In the genomic region with DNA sequence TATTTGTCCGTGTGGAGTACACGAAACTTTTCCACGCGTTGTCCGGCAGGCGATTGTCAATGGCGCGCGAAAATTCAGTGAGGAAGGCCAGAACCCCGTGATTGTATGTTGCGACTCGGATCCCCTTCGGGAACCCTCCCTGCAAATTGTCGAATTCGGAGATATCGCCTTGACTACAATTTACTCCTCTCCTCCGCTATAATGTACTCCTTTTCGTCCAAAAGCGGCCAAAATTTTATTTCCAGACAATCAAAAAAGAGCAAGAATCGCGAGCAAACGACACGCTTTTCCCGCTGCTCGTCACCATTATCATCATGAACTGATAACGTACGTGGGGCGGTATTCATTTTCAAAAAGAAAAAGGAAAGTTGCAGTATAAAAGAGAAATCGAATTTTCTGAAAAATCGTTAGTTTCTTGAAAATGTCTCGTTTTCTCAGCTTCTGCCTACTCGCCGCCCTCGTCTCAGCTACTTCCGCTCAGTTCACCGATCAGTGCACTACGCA, we compare ENCODE assay signal across 5 worm cellular contexts.
A peak's percentile ranks its signal among the peaks of the same experiment; 100 is the strongest.
TF ChIP-seq lines count a peak whose summit lies in the region.

Gene irg-3 (plus strand): TSS at position 419 of the 504 bp plus-strand sequence.

TF ChIP-seq in whole organism, L1 larva, 84 proteins besides CTCF, POLR2A, EP300 and RAD21:
- TF ChIP-seq elt-2 (tag; optimal IDR thresholded peaks at IDR 0.05; lab: Kevin White, UChicago) (peak; percentile 27), mef-2 (tag; optimal IDR thresholded peaks at IDR 0.05; lab: Kevin White, UChicago) (no peak), efl-1 (optimal IDR thresholded peaks at IDR 0.05; lab: Kevin White, UChicago) (no peak), efl-1 (GFP tag; optimal IDR thresholded peaks at IDR 0.05 in 1 of 2; lab: Kevin White, UChicago) (peak in 1 of 2 experiments; percentile 85), vab-15 (tag; optimal IDR thresholded peaks at IDR 0.05; lab: Kevin White, UChicago) (no peak)

TF ChIP-seq in whole organism, L2 larva, 48 proteins besides CTCF, POLR2A, EP300 and RAD21:
- TF ChIP-seq zag-1 (tag; optimal IDR thresholded peaks at IDR 0.05; lab: Kevin White, UChicago) (no peak), gmeb-1 (tag; optimal IDR thresholded peaks at IDR 0.05; lab: Kevin White, UChicago) (peak; percentile 6), snpc-4 (tag; optimal IDR thresholded peaks at IDR 0.05; lab: Kevin White, UChicago) (no peak), crh-2 (tag; optimal IDR thresholded peaks at IDR 0.05; lab: Kevin White, UChicago) (no peak), alr-1 (tag; optimal IDR thresholded peaks at IDR 0.05; lab: Kevin White, UChicago) (no peak), nhr-12 (tag; optimal IDR thresholded peaks at IDR 0.05; lab: Kevin White, UChicago) (no peak), ztf-4 (tag; optimal IDR thresholded peaks at IDR 0.05; lab: Kevin White, UChicago) (no peak), aly-2 (tag; optimal IDR thresholded peaks at IDR 0.05; lab: Kevin White, UChicago) (no peak), sma-3 (GFP tag; optimal IDR thresholded peaks at IDR 0.05; lab: Kevin White, UChicago) (no peak), fos-1 (tag; optimal IDR thresholded peaks at IDR 0.05; lab: Kevin White, UChicago) (peak; percentile 53), dmd-4 (tag; optimal IDR thresholded peaks at IDR 0.05; lab: Kevin White, UChicago) (no peak), nhr-10 (tag; optimal IDR thresholded peaks at IDR 0.05; lab: Kevin White, UChicago) (no peak), unc-62 (GFP tag; optimal IDR thresholded peaks at IDR 0.05; lab: Kevin White, UChicago) (no peak), R02D3.7 (tag; optimal IDR thresholded peaks at IDR 0.05; lab: Kevin White, UChicago) (no peak), ama-1 (optimal IDR thresholded peaks at IDR 0.05; lab: Kevin White, UChicago) (no peak), lin-11 (tag; optimal IDR thresholded peaks at IDR 0.05; lab: Kevin White, UChicago) (no peak), nhr-77 (tag; optimal IDR thresholded peaks at IDR 0.05; lab: Kevin White, UChicago) (no peak), ZK546.5 (tag; optimal IDR thresholded peaks at IDR 0.05; lab: Kevin White, UChicago) (no peak)
TF ChIP-seq in whole organism, L2 larva: peak in this region for 2.

TF ChIP-seq in whole organism, L3 larva, 47 proteins besides CTCF, POLR2A, EP300 and RAD21:
- peak; percentile 58 for TF ChIP-seq elt-2 (tag; optimal IDR thresholded peaks at IDR 0.05; lab: Kevin White, UChicago)
- TF ChIP-seq pqm-1 (tag; optimal IDR thresholded peaks at IDR 0.05; lab: Kevin White, UChicago), result no peak

TF ChIP-seq in whole organism, L4 larva, 104 proteins besides CTCF, POLR2A, EP300 and RAD21:
- TF ChIP-seq mep-1 (tag; optimal IDR thresholded peaks at IDR 0.05; lab: Kevin White, UChicago) (no peak), lsy-2 (tag; optimal IDR thresholded peaks at IDR 0.05; lab: Kevin White, UChicago) (no peak), daf-19 (GFP tag; conservative IDR thresholded peaks at IDR 0.05; lab: Robert Waterston, UW) (no peak), ceh-28 (tag; optimal IDR thresholded peaks at IDR 0.05; lab: Kevin White, UChicago) (no peak), nhr-111 (GFP tag; optimal IDR thresholded peaks at IDR 0.05; lab: Kevin White, UChicago) (no peak), F44E2.7 (GFP tag; IDR thresholded peaks at IDR 0.05; lab: Robert Waterston, UW) (no peak), madf-9 (GFP tag; conservative IDR thresholded peaks at IDR 0.05; lab: Robert Waterston, UW) (no peak), F49E8.2 (tag; optimal IDR thresholded peaks at IDR 0.05; lab: Kevin White, UChicago; ENCODE audit: borderline replicate concordance) (no peak), nhr-11 (tag; optimal IDR thresholded peaks at IDR 0.05; lab: Kevin White, UChicago) (no peak), lin-38 (GFP tag; IDR thresholded peaks at IDR 0.05; lab: Robert Waterston, UW) (no peak), F26F4.8 (GFP tag; conservative IDR thresholded peaks at IDR 0.05; lab: Robert Waterston, UW) (no peak), mdt-29 (GFP tag; IDR thresholded peaks at IDR 0.05; lab: Robert Waterston, UW) (no peak), gei-8 (GFP tag; optimal IDR thresholded peaks at IDR 0.05; lab: Kevin White, UChicago) (no peak), ZK337.2 (GFP tag; IDR thresholded peaks at IDR 0.05; lab: Robert Waterston, UW) (no peak), nhr-77 (tag; optimal IDR thresholded peaks at IDR 0.05; lab: Kevin White, UChicago) (no peak), nhr-25 (tag; optimal IDR thresholded peaks at IDR 0.05; lab: Kevin White, UChicago; ENCODE audit: borderline replicate concordance, insufficient read depth) (no peak), dmd-6 (GFP tag; IDR thresholded peaks at IDR 0.05; lab: Robert Waterston, UW) (peak; percentile 65), lin-13 (GFP tag; optimal IDR thresholded peaks at IDR 0.05; lab: Kevin White, UChicago) (no peak), aha-1 (tag; lab: Kevin White, UChicago) (peak; percentile 52), F10B5.3 (tag; optimal IDR thresholded peaks at IDR 0.05; lab: Kevin White, UChicago) (no peak), nhr-42 (GFP tag; IDR thresholded peaks at IDR 0.05; lab: Robert Waterston, UW) (no peak), unc-130 (GFP tag; optimal IDR thresholded peaks at IDR 0.05; lab: Kevin White, UChicago) (no peak), hlh-11 (tag; optimal IDR thresholded peaks at IDR 0.05; lab: Kevin White, UChicago) (peak; percentile 10), lim-7 (GFP tag; IDR thresholded peaks at IDR 0.05; lab: Robert Waterston, UW) (no peak), zip-2 (tag; optimal IDR thresholded peaks at IDR 0.05; lab: Kevin White, UChicago) (no peak), lin-29 (GFP tag; IDR thresholded peaks at IDR 0.05; lab: Robert Waterston, UW) (no peak), nhr-28 (tag; optimal IDR thresholded peaks at IDR 0.05; lab: Kevin White, UChicago) (peak; percentile 45), attf-4 (tag; optimal IDR thresholded peaks at IDR 0.05; lab: Kevin White, UChicago) (no peak), dpl-1 (GFP tag; optimal IDR thresholded peaks at IDR 0.05; lab: Kevin White, UChicago) (no peak), T20F7.1 (GFP tag; optimal IDR thresholded peaks at IDR 0.05; lab: Kevin White, UChicago) (no peak), dve-1 (tag; optimal IDR thresholded peaks at IDR 0.05; lab: Kevin White, UChicago; ENCODE audit: insufficient read depth) (no peak)

TF ChIP-seq in whole organism, young adult, 124 proteins besides CTCF, POLR2A, EP300 and RAD21:
- TF ChIP-seq nhr-80 (tag; optimal IDR thresholded peaks at IDR 0.05; lab: Kevin White, UChicago), result peak; percentile 57
- TF ChIP-seq dox-1 (GFP tag; IDR thresholded peaks at IDR 0.05; lab: Robert Waterston, UW), result 0 out of 2 replicates have a peak, but pooled peaks have one; percentile 26
- no peak for TF ChIP-seq xnd-1 (tag; optimal IDR thresholded peaks at IDR 0.05; lab: Kevin White, UChicago)
